Fruit fly (Drosophila melanogaster) whole organism, prepupa: Measurements from ENCODE around the gene Cyp303a1.

ENCODE experiments used
- CG31627 ChIP-seq: fragments of 200-800 bp; sonication (Bioruptor generic); optimal IDR thresholded peaks from 3 replicates; lab custom pipeline; 2016; ENCODE audit warnings: missing biosample characterization, missing genetic modification characterization
- Sox102F ChIP-seq: fragments of 200-800 bp; sonication (Bioruptor generic); optimal IDR thresholded peaks from 2 replicates; lab custom pipeline; 2016; ENCODE audit warnings: missing biosample characterization, mild to moderate bottlenecking, missing genetic modification characterization
- fd59A ChIP-seq: fragments of 200-800 bp; sonication (Bioruptor generic); optimal IDR thresholded peaks from 2 replicates; lab custom pipeline; 2017; ENCODE audit warnings: missing biosample characterization, mild to moderate bottlenecking, missing genetic modification characterization, missing genetic modification reagents
- salr ChIP-seq, 2 experiments: fragments of 200-800 bp; sonication (Bioruptor generic); optimal IDR thresholded peaks; 3 replicates each; lab custom pipeline; 2016 to 2018; ENCODE audit warnings: missing biosample characterization in 2 of 2, missing genetic modification characterization in 2 of 2, mild to moderate bottlenecking in 1 of 2

DNA sequence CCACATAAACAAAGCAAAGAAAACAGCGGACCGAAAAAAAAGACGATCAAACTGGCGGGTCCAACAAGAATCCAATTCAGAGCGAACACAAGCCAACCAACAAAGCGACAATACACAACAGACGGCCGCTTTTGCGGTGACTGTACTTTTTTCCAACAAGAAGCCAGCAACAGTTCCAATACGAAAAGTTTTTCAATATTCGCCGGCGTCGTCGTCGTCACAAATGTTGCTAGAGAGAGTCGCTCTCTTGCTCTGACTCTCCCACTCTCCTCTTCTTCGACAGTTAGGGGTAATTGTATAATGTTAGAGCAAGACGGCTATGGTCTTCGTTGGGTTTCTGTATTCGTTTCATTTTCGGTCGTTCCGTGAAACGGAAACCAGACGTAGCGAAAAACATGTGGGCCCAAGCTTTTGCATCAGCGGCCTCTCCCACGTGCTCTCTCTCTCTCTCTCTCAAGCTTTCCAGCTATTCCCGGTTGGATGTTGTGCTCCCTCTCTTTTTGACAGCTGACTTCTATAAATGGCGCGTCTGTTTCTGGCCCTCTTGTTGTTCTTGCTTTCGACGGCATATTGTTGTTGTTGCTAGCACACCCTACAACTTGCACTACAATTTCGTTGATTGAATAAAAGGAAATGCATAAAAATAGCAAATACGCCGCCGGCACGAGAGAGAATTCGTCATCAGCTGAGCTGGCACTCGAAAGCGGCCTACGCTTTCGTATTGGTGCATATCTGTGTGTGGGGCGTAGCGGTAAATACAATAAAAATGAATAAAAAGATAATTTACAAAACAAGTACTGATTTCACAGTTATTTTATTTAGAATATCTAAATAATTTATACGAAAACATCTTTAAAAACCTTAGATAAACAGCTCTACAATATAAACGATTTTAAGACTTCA, 24.5 kb upstream of the Cyp303a1 start:
- TF ChIP-seq Sox102F (GFP tag; lab: Kevin White, UChicago) (peak; percentile 78), fd59A (peak; percentile 6), CG31627 (GFP tag; lab: Kevin White, UChicago) (peak; percentile 23), salr (GFP tag; optimal IDR thresholded peaks at IDR 0.05; lab: Kevin White, UChicago) (peak in 1 of 2 experiments; percentile 39)
